Worm (Caenorhabditis elegans): ENCODE results near the gene Y111B2A.12.

Y111B2A.12 gene

ce11 chrIII:12624466-12624865, 15.4 kb downstream of the Y111B2A.12 start, which contains the start of gene gtf-2A2:
Gene gtf-2A2 (plus strand): TSS chrIII:12624766.
- TF ChIP-seq nhr-237 (tag; optimal IDR thresholded peaks at IDR 0.05) = no peak
- TF ChIP-seq fkh-10 (GFP tag; optimal IDR thresholded peaks at IDR 0.05) = no peak
- TF ChIP-seq daf-12 (tag; optimal IDR thresholded peaks at IDR 0.05) = no peak
- no peak for TF ChIP-seq lin-39 (tag; optimal IDR thresholded peaks at IDR 0.05)
- TF ChIP-seq nhr-77 (tag; optimal IDR thresholded peaks at IDR 0.05) = no peak
- TF ChIP-seq lin-15B (tag; optimal IDR thresholded peaks at IDR 0.05) = no peak
- TF ChIP-seq mml-1 (tag; optimal IDR thresholded peaks at IDR 0.05) = no peak
- no peak for TF ChIP-seq zag-1 (tag; optimal IDR thresholded peaks at IDR 0.05)
- TF ChIP-seq unc-62 (GFP tag; optimal IDR thresholded peaks at IDR 0.05) = no peak
- no peak for TF ChIP-seq nhr-11 (tag; optimal IDR thresholded peaks at IDR 0.05)
- no peak for TF ChIP-seq egl-5 (tag; optimal IDR thresholded peaks at IDR 0.05)
- TF ChIP-seq nhr-23 (tag; optimal IDR thresholded peaks at IDR 0.05) = no peak
- no peak for TF ChIP-seq fos-1 (tag; optimal IDR thresholded peaks at IDR 0.05)
- TF ChIP-seq ztf-11 (tag; optimal IDR thresholded peaks at IDR 0.05) = no peak
- TF ChIP-seq ceh-28 (tag; optimal IDR thresholded peaks at IDR 0.05) = no peak
- TF ChIP-seq nhr-28 (tag; optimal IDR thresholded peaks at IDR 0.05) = no peak
- TF ChIP-seq egl-27 (tag; optimal IDR thresholded peaks at IDR 0.05) = no peak
- no peak for TF ChIP-seq ztf-4 (tag; optimal IDR thresholded peaks at IDR 0.05)

- no peak for TF ChIP-seq zag-1 (tag; optimal IDR thresholded peaks at IDR 0.05)
- no peak for TF ChIP-seq elt-1 (tag; optimal IDR thresholded peaks at IDR 0.05)
- TF ChIP-seq pha-4 (tag; optimal IDR thresholded peaks at IDR 0.05) = peak; percentile 67
- TF ChIP-seq lin-15B (tag; optimal IDR thresholded peaks at IDR 0.05) = peak; percentile 68
- peak; percentile 11 for TF ChIP-seq ceh-28 (tag; optimal IDR thresholded peaks at IDR 0.05)
- TF ChIP-seq hmg-11 (tag; optimal IDR thresholded peaks at IDR 0.05) = peak; percentile 41
- TF ChIP-seq nhr-67 (tag; optimal IDR thresholded peaks at IDR 0.05) = no peak
- TF ChIP-seq ceh-9 (tag; optimal IDR thresholded peaks at IDR 0.05) = no peak
- no peak for TF ChIP-seq R02D3.7 (tag; optimal IDR thresholded peaks at IDR 0.05)
- no peak for TF ChIP-seq ama-1 (optimal IDR thresholded peaks at IDR 0.05)
- no peak for TF ChIP-seq snpc-4 (tag; optimal IDR thresholded peaks at IDR 0.05)
- TF ChIP-seq nhr-25 (tag; optimal IDR thresholded peaks at IDR 0.05) = peak; percentile 28
- TF ChIP-seq nhr-23 (tag; optimal IDR thresholded peaks at IDR 0.05) = peak; percentile 54
- TF ChIP-seq ceh-82 (tag; optimal IDR thresholded peaks at IDR 0.05) = no peak
- TF ChIP-seq tbx-2 (tag; optimal IDR thresholded peaks at IDR 0.05) = no peak
- peak; percentile 71 for TF ChIP-seq nfya-1 (tag; optimal IDR thresholded peaks at IDR 0.05; ENCODE audit: insufficient read depth)
These were observed 17.0 kb downstream of the Y111B2A.12 start, which contains the start of gene pqn-80 for ce11 chrIII:12625875-12626649. Gene pqn-80 (plus strand): TSS chrIII:12626568.

ce11 chrIII:12638592-12638991, 29.5 kb downstream of the Y111B2A.12 start:
- no peak for TF ChIP-seq nhr-25 (tag; optimal IDR thresholded peaks at IDR 0.05)
- TF ChIP-seq nfya-1 (tag; optimal IDR thresholded peaks at IDR 0.05; ENCODE audit: insufficient read depth) = peak; percentile 84

- no peak for TF ChIP-seq lin-39 (tag; optimal IDR thresholded peaks at IDR 0.05)
- TF ChIP-seq nfya-1 (tag; optimal IDR thresholded peaks at IDR 0.05; ENCODE audit: insufficient read depth) = peak; percentile 94
These were observed 30.1 kb downstream of the Y111B2A.12 start for ce11 chrIII:12639214-12639613.

- TF ChIP-seq lsy-12 (tag; optimal IDR thresholded peaks at IDR 0.05) (no peak), nfya-1 (tag; optimal IDR thresholded peaks at IDR 0.05; ENCODE audit: insufficient read depth) (peak; percentile 87)
These were observed 31.4 kb downstream of the Y111B2A.12 start for ce11 chrIII:12640386-12641024.
